Worm (Caenorhabditis elegans) whole organism, L4 larva: Measurements from ENCODE around the gene nhr-208.

ENCODE experiments used
- Y105C5A.15 ChIP-seq: fragments of 200-800 bp; sonication (Bioruptor generic); IDR thresholded peaks from 2 replicates; pipeline ENCODE4 v1.3.6; 2022; ENCODE audit warnings: missing genetic modification characterization, missing compliant biosample characterization
- aly-2 ChIP-seq: sonication (generic microtip); optimal IDR thresholded peaks from 2 replicates; lab custom pipeline; 2018; ENCODE audit warnings: missing biosample characterization, missing genetic modification characterization
- ceh-82 ChIP-seq: sonication (generic microtip); optimal IDR thresholded peaks from 2 replicates; lab custom pipeline; 2017; ENCODE audit warnings: missing biosample characterization, missing genetic modification characterization
- fkh-10 ChIP-seq: fragments of 150-350 bp; optimal IDR thresholded peaks from 2 replicates; lab custom pipeline; 2014; ENCODE audit warnings: missing biosample characterization, missing genetic modification reagents, missing genetic modification characterization
- hif-1 ChIP-seq, 2 experiments: sonication (generic microtip); optimal IDR thresholded peaks; 2 replicates each; lab custom pipeline; 2016 to 2017; ENCODE audit warnings: missing compliant biosample characterization in 2 of 2, missing genetic modification characterization in 2 of 2, missing genetic modification reagents in 2 of 2, missing genotype in 2 of 2, mild to moderate bottlenecking in 1 of 2
- lin-15B ChIP-seq: fragments of 150-350 bp; sonication (generic microtip); optimal IDR thresholded peaks from 3 replicates; lab custom pipeline; 2014; ENCODE audit warnings: missing biosample characterization, missing genetic modification characterization
- lir-3 ChIP-seq: sonication (generic microtip); optimal IDR thresholded peaks from 2 replicates; lab custom pipeline; 2016; ENCODE audit warnings: mild to moderate bottlenecking, missing genetic modification characterization, missing compliant biosample characterization
- madf-5 ChIP-seq, 2 experiments: fragments of 200-800 bp; sonication (Bioruptor generic); IDR thresholded peaks; 2 replicates each; pipeline ENCODE4 v1.3.6; 2022; ENCODE audit warnings: missing compliant biosample characterization in 2 of 2, missing genetic modification characterization in 2 of 2
- nhr-11 ChIP-seq: fragments of 150-350 bp; optimal IDR thresholded peaks from 2 replicates; lab custom pipeline; 2014; ENCODE audit warnings: missing biosample characterization, missing genetic modification characterization
- nhr-41 ChIP-seq: fragments of 200-800 bp; sonication (Bioruptor generic); IDR thresholded peaks from 2 replicates; pipeline ENCODE4 v1.3.6; 2022; ENCODE audit warnings: missing genetic modification reagents, missing genetic modification characterization, missing compliant biosample characterization
- pha-4 ChIP-seq, 2 experiments: fragments of 150-350 bp in 1 of 2; fragments of 200-800 bp in 1 of 2; sonication (Bioruptor generic) in 1 of 2; IDR thresholded peaks in 1 of 2; optimal IDR thresholded peaks in 1 of 2; 2 replicates each; pipeline versions ENCODE4 v1.3.6 to Lab custom; 2014 to 2022; ENCODE audit warnings: missing genetic modification characterization in 2 of 2, missing genetic modification reagents in 2 of 2, missing biosample characterization in 1 of 2, missing compliant biosample characterization in 1 of 2
- tra-1 ChIP-seq: fragments of 200-800 bp; sonication (Bioruptor generic); IDR thresholded peaks from 2 replicates; pipeline ENCODE4 v1.3.6; 2022; ENCODE audit warnings: missing genetic modification reagents, missing genetic modification characterization, missing compliant biosample characterization
- zag-1 ChIP-seq: fragments of 150-350 bp; optimal IDR thresholded peaks from 2 replicates; lab custom pipeline; 2014; ENCODE audit warnings: missing biosample characterization, missing genetic modification characterization
- ztf-11 ChIP-seq: fragments of 150-350 bp; optimal IDR thresholded peaks from 2 replicates; lab custom pipeline; 2014; ENCODE audit warnings: missing biosample characterization, missing genetic modification characterization

DNA sequence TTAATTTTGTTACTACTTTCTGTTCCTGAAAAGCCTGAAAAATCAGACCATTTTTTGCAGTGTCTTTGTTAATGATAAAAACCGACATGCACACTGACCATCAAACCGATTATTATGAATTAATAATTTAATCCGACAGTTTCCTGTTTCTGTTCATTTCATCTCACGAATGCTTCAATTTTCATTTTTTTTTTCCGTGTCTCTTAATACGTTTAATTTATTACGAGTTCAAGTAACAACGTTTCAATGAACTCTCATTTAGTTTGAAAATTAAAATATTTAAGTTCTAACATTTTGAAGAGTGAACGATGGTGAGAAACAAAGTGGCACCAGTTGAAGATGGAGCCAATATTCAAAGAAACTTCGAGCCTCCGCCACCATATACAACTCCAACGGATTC is 20.6 kb downstream of the nhr-208 start, which contains the start of gene spin-1:
- TF ChIP-seq ztf-11 (tag; lab: Kevin White, UChicago): no peak
- TF ChIP-seq nhr-41 (GFP tag; lab: Robert Waterston, UW): no peak
- TF ChIP-seq pha-4 (GFP tag; IDR thresholded peaks at IDR 0.05; lab: Robert Waterston, UW): no peak
- TF ChIP-seq pha-4 (tag; optimal IDR thresholded peaks at IDR 0.05; lab: Kevin White, UChicago): no peak
- TF ChIP-seq nhr-11 (tag; lab: Kevin White, UChicago): no peak
- no peak for TF ChIP-seq lir-3 (tag; lab: Kevin White, UChicago)
- TF ChIP-seq lin-15B (tag; lab: Kevin White, UChicago): no peak
- no peak for TF ChIP-seq madf-5 (GFP tag; IDR thresholded peaks at IDR 0.05; lab: Robert Waterston, UW)
- TF ChIP-seq hif-1 (tag; optimal IDR thresholded peaks at IDR 0.05; lab: Kevin White, UChicago): no peak
- no peak for TF ChIP-seq Y105C5A.15 (GFP tag; lab: Robert Waterston, UW)
- TF ChIP-seq fkh-10 (GFP tag; lab: Kevin White, UChicago): no peak
- TF ChIP-seq tra-1 (GFP tag; lab: Robert Waterston, UW): no peak
- no peak for TF ChIP-seq zag-1 (tag; lab: Kevin White, UChicago)
- no peak for TF ChIP-seq aly-2 (tag; lab: Kevin White, UChicago)
- TF ChIP-seq ceh-82 (tag; lab: Kevin White, UChicago): no peak
